Worm (Caenorhabditis elegans) whole organism, mixed stage, embryonic: ENCODE data around the gene str-32.

Experiments
- ces-1 ChIP-seq: fragments of 150-350 bp; optimal IDR thresholded peaks from 2 replicates; lab custom pipeline; 2014; ENCODE audit warnings: missing biosample characterization, missing genetic modification reagents, missing genetic modification characterization
- elt-3 ChIP-seq: fragments of 150-350 bp; optimal IDR thresholded peaks from 2 replicates; lab custom pipeline; 2014; ENCODE audit warnings: missing biosample characterization, missing genetic modification characterization
- sem-2 ChIP-seq: fragments of 200-800 bp; sonication (Bioruptor generic); optimal IDR thresholded peaks from 2 replicates; lab custom pipeline; 2018; ENCODE audit warnings: mild to moderate bottlenecking, missing genetic modification characterization, missing compliant biosample characterization
- tbx-8 ChIP-seq: fragments of 200-800 bp; sonication (Bioruptor generic); optimal IDR thresholded peaks from 2 replicates; lab custom pipeline; 2018; ENCODE audit warnings: mild to moderate bottlenecking, missing genetic modification characterization, moderate library complexity, missing compliant biosample characterization
- unc-62 ChIP-seq: fragments of 150-350 bp; optimal IDR thresholded peaks from 2 replicates; lab custom pipeline; 2014; ENCODE audit warnings: missing biosample characterization, missing genetic modification reagents, missing genetic modification characterization

ce11 chrV:4926371-4926770 lies 45.1 kb upstream of the str-32 start, which contains the start of gene srh-21:
- TF ChIP-seq sem-2 (GFP tag; lab: Kevin White, UChicago) (no peak), tbx-8 (GFP tag; lab: Kevin White, UChicago) (no peak), unc-62 (GFP tag; lab: Kevin White, UChicago) (no peak), ces-1 (GFP tag; lab: Kevin White, UChicago) (no peak), elt-3 (tag; lab: Kevin White, UChicago) (no peak)
